In genomic region chrX:1495980-1496379, ce11 we compare ENCODE assay signal across 2 worm cellular contexts.
TF ChIP-seq lines count a peak whose summit lies in the region.

No protein-coding gene starts in this region.

TF ChIP-seq in whole organism, early embryonic, 17 proteins besides CTCF, POLR2A, EP300 and RAD21:
- TF ChIP-seq ceh-36 (tag; optimal IDR thresholded peaks at IDR 0.05; lab: Kevin White, UChicago) (peak; percentile 63), F13C5.2 (tag; optimal IDR thresholded peaks at IDR 0.05; lab: Kevin White, UChicago) (no peak)

TF ChIP-seq in whole organism, late embryonic, 69 proteins besides CTCF, POLR2A, EP300 and RAD21:
- TF ChIP-seq ceh-45 (GFP tag; IDR thresholded peaks at IDR 0.05; lab: Robert Waterston, UW) (no peak), elt-4 (tag; optimal IDR thresholded peaks at IDR 0.05; lab: Kevin White, UChicago) (no peak), dmd-4 (tag; optimal IDR thresholded peaks at IDR 0.05; lab: Kevin White, UChicago; ENCODE audit: borderline replicate concordance) (no peak), dve-1 (tag; optimal IDR thresholded peaks at IDR 0.05; lab: Kevin White, UChicago) (peak; percentile 65), hlh-30 (tag; optimal IDR thresholded peaks at IDR 0.05; lab: Kevin White, UChicago; ENCODE audit: insufficient read depth) (no peak)
